Worm (Caenorhabditis elegans) whole organism, young adult: ENCODE measurements around the gene srw-67.

Source experiments
- B0336.3 ChIP-seq: fragments of 200-800 bp; sonication (Bioruptor generic); IDR thresholded peaks from 2 replicates; pipeline ENCODE4 v1.3.6; 2022; ENCODE audit warnings: missing genetic modification characterization, missing compliant biosample characterization
- C17E4.6 ChIP-seq: fragments of 200-800 bp; sonication (Bioruptor generic); IDR thresholded peaks from 2 replicates; pipeline ENCODE4 v1.3.6; 2022; ENCODE audit warnings: missing genetic modification reagents, missing genetic modification characterization, missing compliant biosample characterization
- F49E8.2 ChIP-seq: sonication (generic microtip); optimal IDR thresholded peaks from 3 replicates; lab custom pipeline; 2017; ENCODE audit warnings: missing genetic modification characterization, mild to moderate bottlenecking, missing compliant biosample characterization, antibody characterized with exemption, moderate library complexity; ENCODE audit not compliant: insufficient read depth
- F52B5.7 ChIP-seq: sonication (generic microtip); optimal IDR thresholded peaks from 2 replicates; lab custom pipeline; 2016; ENCODE audit warnings: mild to moderate bottlenecking, missing genetic modification characterization, missing compliant biosample characterization
- K12H6.12 ChIP-seq: fragments of 200-800 bp; sonication (Bioruptor generic); optimal IDR thresholded peaks from 2 replicates; lab custom pipeline; 2018; ENCODE audit warnings: mild to moderate bottlenecking, missing genetic modification characterization, missing compliant biosample characterization
- Y53F4B.3 ChIP-seq: fragments of 200-800 bp; sonication (Bioruptor generic); IDR thresholded peaks from 2 replicates; pipeline ENCODE4 v1.3.6; 2022; ENCODE audit warnings: missing genetic modification reagents, missing genetic modification characterization, missing compliant biosample characterization
- Y79H2A.3 ChIP-seq: fragments of 200-800 bp; sonication (Bioruptor generic); conservative IDR thresholded peaks from 2 replicates; pipeline ENCODE4 v1.3.6; 2022; ENCODE audit warnings: missing genetic modification reagents, missing genetic modification characterization, missing compliant biosample characterization
- Y95B8A.8 ChIP-seq: fragments of 200-800 bp; sonication (Bioruptor generic); IDR thresholded peaks from 2 replicates; pipeline ENCODE4 v1.3.6; 2022; ENCODE audit warnings: missing genetic modification reagents, missing genetic modification characterization, missing compliant biosample characterization
- aptf-3 ChIP-seq: fragments of 200-800 bp; sonication (Bioruptor generic); IDR thresholded peaks from 2 replicates; pipeline ENCODE4 v1.3.6; 2022; ENCODE audit warnings: missing genetic modification characterization, missing compliant biosample characterization
- atf-7 ChIP-seq: sonication (generic microtip); optimal IDR thresholded peaks from 2 replicates; lab custom pipeline; 2017; ENCODE audit warnings: mild to moderate bottlenecking, missing genetic modification characterization, missing compliant biosample characterization
- athp-1 ChIP-seq: sonication (generic microtip); optimal IDR thresholded peaks from 2 replicates; lab custom pipeline; 2017; ENCODE audit warnings: mild to moderate bottlenecking, missing genetic modification characterization, missing compliant biosample characterization
- attf-6 ChIP-seq: fragments of 200-800 bp; sonication (Bioruptor generic); IDR thresholded peaks from 2 replicates; pipeline ENCODE4 v1.3.6; 2022; ENCODE audit warnings: missing genetic modification reagents, missing genetic modification characterization, missing compliant biosample characterization
- bed-2 ChIP-seq: fragments of 200-800 bp; sonication (Bioruptor generic); IDR thresholded peaks from 2 replicates; pipeline ENCODE4 v1.3.6; 2022; ENCODE audit warnings: missing genetic modification reagents, missing genetic modification characterization, missing compliant biosample characterization
- ccch-3 ChIP-seq: fragments of 200-800 bp; sonication (Bioruptor generic); optimal IDR thresholded peaks from 2 replicates; lab custom pipeline; 2018; ENCODE audit warnings: mild to moderate bottlenecking, missing genetic modification characterization, missing compliant biosample characterization
- cebp-2 ChIP-seq: fragments of 200-800 bp; sonication (Bioruptor generic); IDR thresholded peaks from 2 replicates; pipeline ENCODE4 v1.3.6; 2022; ENCODE audit warnings: missing genetic modification characterization, missing compliant biosample characterization
- die-1 ChIP-seq: sonication (generic microtip); optimal IDR thresholded peaks from 2 replicates; lab custom pipeline; 2016; ENCODE audit warnings: missing genotype, mild to moderate bottlenecking, missing genetic modification characterization, missing compliant biosample characterization
- dpl-1 ChIP-seq: fragments of 150-350 bp; optimal IDR thresholded peaks from 2 replicates; lab custom pipeline; 2014; ENCODE audit warnings: missing biosample characterization, missing genetic modification reagents, missing genetic modification characterization
- egl-44 ChIP-seq: fragments of 200-800 bp; sonication (Bioruptor generic); IDR thresholded peaks from 2 replicates; pipeline ENCODE4 v1.3.6; 2022; ENCODE audit warnings: missing genetic modification reagents, missing genetic modification characterization, missing compliant biosample characterization
- egrh-3 ChIP-seq: fragments of 200-800 bp; sonication (Bioruptor generic); IDR thresholded peaks from 2 replicates; pipeline ENCODE4 v1.3.6; 2022; ENCODE audit warnings: missing genetic modification reagents, missing genetic modification characterization, missing compliant biosample characterization
- fkh-3 ChIP-seq: sonication (generic microtip); optimal IDR thresholded peaks from 2 replicates; lab custom pipeline; 2016; ENCODE audit warnings: mild to moderate bottlenecking, missing genetic modification characterization, missing compliant biosample characterization
- him-1 ChIP-seq: sonication (generic microtip); optimal IDR thresholded peaks from 2 replicates; lab custom pipeline; 2016; ENCODE audit warnings: missing genotype, missing genetic modification reagents, missing genetic modification characterization, missing compliant biosample characterization
- hmg-1.2 ChIP-seq: fragments of 200-800 bp; sonication (Bioruptor generic); IDR thresholded peaks from 2 replicates; pipeline ENCODE4 v1.3.6; 2022; ENCODE audit warnings: missing genetic modification reagents, missing genetic modification characterization, missing compliant biosample characterization
- let-607 ChIP-seq, 2 experiments: fragments of 200-800 bp in 1 of 2; sonication (Bioruptor generic) in 1 of 2; sonication (generic microtip) in 1 of 2; optimal IDR thresholded peaks; 2 replicates each; lab custom pipeline; 2016 to 2018; ENCODE audit warnings: mild to moderate bottlenecking in 2 of 2, missing compliant biosample characterization in 2 of 2, missing genetic modification characterization in 2 of 2, moderate library complexity in 2 of 2, missing genotype in 1 of 2
- lin-26 ChIP-seq: fragments of 200-800 bp; sonication (Bioruptor generic); IDR thresholded peaks from 2 replicates; pipeline ENCODE4 v1.3.6; 2022; ENCODE audit warnings: missing genetic modification reagents, missing genetic modification characterization, missing compliant biosample characterization
- lsy-27 ChIP-seq: sonication (generic microtip); optimal IDR thresholded peaks from 2 replicates; lab custom pipeline; 2017; ENCODE audit warnings: missing genetic modification characterization, mild to moderate bottlenecking, missing compliant biosample characterization, antibody characterized with exemption, missing genotype, borderline replicate concordance; ENCODE audit not compliant: insufficient read depth
- madf-3 ChIP-seq: fragments of 200-800 bp; sonication (Bioruptor generic); IDR thresholded peaks from 2 replicates; pipeline ENCODE4 v1.3.6; 2022; ENCODE audit warnings: missing genetic modification reagents, missing genetic modification characterization, missing compliant biosample characterization
- mel-28 ChIP-seq: sonication (generic microtip); optimal IDR thresholded peaks from 2 replicates; lab custom pipeline; 2016; ENCODE audit warnings: borderline replicate concordance, mild to moderate bottlenecking, missing genetic modification characterization, missing compliant biosample characterization
- mes-4 ChIP-seq: sonication (generic microtip); optimal IDR thresholded peaks from 2 replicates; lab custom pipeline; 2016; ENCODE audit warnings: missing genotype, missing genetic modification characterization, missing compliant biosample characterization
- nhr-27 ChIP-seq: fragments of 200-800 bp; sonication (Bioruptor generic); optimal IDR thresholded peaks from 2 replicates; lab custom pipeline; 2018; ENCODE audit warnings: mild to moderate bottlenecking, missing genetic modification characterization, moderate library complexity, missing compliant biosample characterization
- tbp1 ChIP-seq: fragments of 200-800 bp; sonication (Bioruptor generic); optimal IDR thresholded peaks from 2 replicates; lab custom pipeline; 2018; ENCODE audit warnings: mild to moderate bottlenecking, missing genetic modification characterization, missing compliant biosample characterization
- tbx-9 ChIP-seq: sonication (generic microtip); optimal IDR thresholded peaks from 2 replicates; lab custom pipeline; 2016; ENCODE audit warnings: borderline replicate concordance, missing genetic modification characterization, inconsistent platforms, missing compliant biosample characterization
- tlf-1 ChIP-seq: fragments of 200-800 bp; sonication (Bioruptor generic); optimal IDR thresholded peaks from 2 replicates; lab custom pipeline; 2018; ENCODE audit warnings: mild to moderate bottlenecking, missing genetic modification characterization, missing compliant biosample characterization
- unc-130 ChIP-seq: sonication (generic microtip); optimal IDR thresholded peaks from 2 replicates; lab custom pipeline; 2016; ENCODE audit warnings: missing genetic modification reagents, missing genetic modification characterization, missing compliant biosample characterization
- unc-62 ChIP-seq: fragments of 150-350 bp; optimal IDR thresholded peaks from 2 replicates; lab custom pipeline; 2014; ENCODE audit warnings: missing biosample characterization, missing genetic modification reagents, missing genetic modification characterization
- zfh-2 ChIP-seq: fragments of 200-800 bp; sonication (Bioruptor generic); conservative IDR thresholded peaks from 2 replicates; pipeline ENCODE4 v1.3.6; 2022; ENCODE audit warnings: missing genetic modification reagents, missing genetic modification characterization, missing compliant biosample characterization
- ztf-18 ChIP-seq: sonication (generic microtip); optimal IDR thresholded peaks from 2 replicates; lab custom pipeline; 2016; ENCODE audit warnings: missing genotype, mild to moderate bottlenecking, missing genetic modification characterization, missing compliant biosample characterization
- ztf-26 ChIP-seq: sonication (generic microtip); optimal IDR thresholded peaks from 2 replicates; lab custom pipeline; 2017; ENCODE audit warnings: missing genetic modification characterization, missing compliant biosample characterization

The srw-67 gene

DNA sequence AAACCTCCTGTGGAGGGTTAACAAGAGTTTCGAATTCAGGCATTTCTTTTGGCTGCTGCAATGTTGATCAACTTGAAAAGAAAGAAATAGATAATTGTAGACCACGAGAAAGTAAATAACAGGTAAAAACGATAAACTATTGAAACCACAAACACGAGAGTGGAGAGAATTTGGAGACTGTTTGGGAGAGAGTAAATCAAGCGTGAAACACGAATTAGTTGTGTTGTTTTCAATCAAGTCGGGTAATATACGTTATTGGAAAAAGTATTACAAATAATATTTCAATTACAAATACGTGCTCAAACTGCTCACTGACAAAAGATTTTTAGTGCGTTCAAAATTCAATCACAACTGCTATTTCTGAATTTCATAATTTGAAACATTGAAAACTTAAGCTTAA lies 36.5 kb upstream of the srw-67 start, which contains the start of gene C03G6.17:
Gene C03G6.17, minus strand, starts transcription at position 101 of the 400 bp plus-strand sequence.
- no peak for TF ChIP-seq mes-4
- TF ChIP-seq hmg-1.2 (GFP tag; lab: Robert Waterston, UW) = no peak
- no peak for TF ChIP-seq unc-62
- TF ChIP-seq tbp1 (GFP tag; lab: Kevin White, UChicago) = no peak
- no peak for TF ChIP-seq lin-26
- no peak for TF ChIP-seq F49E8.2 (tag; lab: Kevin White, UChicago)
- TF ChIP-seq attf-6 (GFP tag; lab: Robert Waterston, UW) = no peak
- TF ChIP-seq die-1 (tag; lab: Kevin White, UChicago) = no peak
- TF ChIP-seq fkh-3 (tag; lab: Kevin White, UChicago) = no peak
- TF ChIP-seq Y95B8A.8 = no peak
- TF ChIP-seq ztf-26 (tag; lab: Kevin White, UChicago) = no peak
- TF ChIP-seq dpl-1 = no peak
- TF ChIP-seq him-1 = no peak
- TF ChIP-seq, all 124 proteins: peak for 0

ce11 chrV:7386052-7386573 lies 31.3 kb upstream of the srw-67 start, which contains the start of gene srp-6:
Gene srp-6 (minus strand): TSS chrV:7386102.
- no peak for TF ChIP-seq aptf-3
- TF ChIP-seq ztf-26 (tag; lab: Kevin White, UChicago) = no peak
- no peak for TF ChIP-seq C17E4.6 (GFP tag; lab: Robert Waterston, UW)
- TF ChIP-seq Y95B8A.8 = no peak
- TF ChIP-seq tbp1 (GFP tag; lab: Kevin White, UChicago) = no peak
- no peak for TF ChIP-seq athp-1
- TF ChIP-seq K12H6.12 = no peak
- no peak for TF ChIP-seq unc-62
- TF ChIP-seq nhr-27 (tag; lab: Kevin White, UChicago) = no peak

- TF ChIP-seq mel-28 (tag; lab: Kevin White, UChicago) (no peak), C17E4.6 (GFP tag; lab: Robert Waterston, UW) (no peak), B0336.3 (GFP tag; lab: Robert Waterston, UW) (no peak), let-607 (tag; optimal IDR thresholded peaks at IDR 0.05; lab: Kevin White, UChicago) (no peak), egl-44 (GFP tag; lab: Robert Waterston, UW) (no peak), ztf-18 (no peak), cebp-2 (GFP tag; lab: Robert Waterston, UW) (no peak), madf-3 (GFP tag; lab: Robert Waterston, UW) (no peak), Y53F4B.3 (GFP tag; lab: Robert Waterston, UW) (no peak), lsy-27 (tag; lab: Kevin White, UChicago) (no peak), egrh-3 (no peak), dpl-1 (no peak), unc-130 (GFP tag; lab: Kevin White, UChicago) (no peak), zfh-2 (no peak), ccch-3 (GFP tag; lab: Kevin White, UChicago) (no peak), F52B5.7 (tag; lab: Kevin White, UChicago) (no peak)
These were observed 29.7 kb upstream of the srw-67 start, which contains the start of gene C02H6.3 for ce11 chrV:7387755-7388154. Gene C02H6.3 (minus strand): TSS chrV:7387855.

- TF ChIP-seq tlf-1 (GFP tag; lab: Kevin White, UChicago) (no peak), bed-2 (no peak), tbx-9 (tag; lab: Kevin White, UChicago) (no peak), Y79H2A.3 (GFP tag; lab: Robert Waterston, UW) (no peak), atf-7 (tag; lab: Kevin White, UChicago) (no peak)
These were observed 27.7 kb upstream of the srw-67 start, which contains the start of gene C02H6.1 for ce11 chrV:7389771-7390170. Gene C02H6.1 (minus strand): TSS chrV:7389871.
